Worm (Caenorhabditis elegans) whole organism, L3 larva: Measurements from ENCODE around the gene F43H9.4.

Experiments
- R02D3.7 ChIP-seq: fragments of 150-350 bp; optimal IDR thresholded peaks from 2 replicates; lab custom pipeline; 2014; ENCODE audit warnings: missing biosample characterization, missing genetic modification characterization
- aly-2 ChIP-seq: fragments of 150-350 bp; optimal IDR thresholded peaks from 2 replicates; lab custom pipeline; 2014; ENCODE audit warnings: missing biosample characterization, missing genetic modification characterization
- ama-1 ChIP-seq: fragments of 150-350 bp; optimal IDR thresholded peaks from 2 replicates; lab custom pipeline; 2018
- ceh-28 ChIP-seq: fragments of 150-350 bp; optimal IDR thresholded peaks from 2 replicates; lab custom pipeline; 2014; ENCODE audit warnings: missing biosample characterization, missing genetic modification reagents, missing genetic modification characterization
- ceh-82 ChIP-seq: fragments of 150-350 bp; optimal IDR thresholded peaks from 2 replicates; lab custom pipeline; 2014; ENCODE audit warnings: missing biosample characterization, missing genetic modification characterization
- egl-27 ChIP-seq: sonication (generic microtip); optimal IDR thresholded peaks from 4 replicates; lab custom pipeline; 2017; ENCODE audit warnings: missing biosample characterization, missing genetic modification reagents, missing genetic modification characterization
- egl-5 ChIP-seq: fragments of 150-350 bp; optimal IDR thresholded peaks from 2 replicates; lab custom pipeline; 2017; ENCODE audit warnings: missing biosample characterization, missing genetic modification reagents, missing genetic modification characterization, inconsistent platforms
- elt-2 ChIP-seq: sonication (generic microtip); optimal IDR thresholded peaks from 2 replicates; lab custom pipeline; 2016; ENCODE audit warnings: missing genetic modification reagents, mild to moderate bottlenecking, missing genetic modification characterization, missing compliant biosample characterization
- fos-1 ChIP-seq: fragments of 150-350 bp; optimal IDR thresholded peaks from 2 replicates; lab custom pipeline; 2014; ENCODE audit warnings: missing biosample characterization, missing genetic modification characterization
- hmg-11 ChIP-seq: sonication (generic microtip); optimal IDR thresholded peaks from 2 replicates; lab custom pipeline; 2016; ENCODE audit warnings: missing genetic modification characterization, missing compliant biosample characterization
- lin-15B ChIP-seq: fragments of 150-350 bp; optimal IDR thresholded peaks from 2 replicates; lab custom pipeline; 2014; ENCODE audit warnings: missing biosample characterization, missing genetic modification characterization
- lin-39 ChIP-seq: fragments of 150-350 bp; optimal IDR thresholded peaks from 2 replicates; lab custom pipeline; 2018; ENCODE audit warnings: missing biosample characterization, missing genetic modification reagents, missing genetic modification characterization
- lsy-12 ChIP-seq: sonication (generic microtip); optimal IDR thresholded peaks from 2 replicates; lab custom pipeline; 2016; ENCODE audit warnings: mild to moderate bottlenecking, missing genetic modification characterization, missing compliant biosample characterization
- mdl-1 ChIP-seq: fragments of 150-350 bp; optimal IDR thresholded peaks from 2 replicates; lab custom pipeline; 2014; ENCODE audit warnings: missing biosample characterization, missing genetic modification characterization
- nfya-1 ChIP-seq: sonication (generic microtip); optimal IDR thresholded peaks from 2 replicates; lab custom pipeline; 2017; ENCODE audit warnings: missing genetic modification characterization, mild to moderate bottlenecking, missing compliant biosample characterization, antibody characterized with exemption, moderate library complexity; ENCODE audit not compliant: insufficient read depth
- nhr-11 ChIP-seq: fragments of 150-350 bp; optimal IDR thresholded peaks from 2 replicates; lab custom pipeline; 2014; ENCODE audit warnings: missing biosample characterization, missing genetic modification characterization
- nhr-237 ChIP-seq: fragments of 150-350 bp; optimal IDR thresholded peaks from 2 replicates; lab custom pipeline; 2014; ENCODE audit warnings: missing biosample characterization, missing genetic modification characterization
- nhr-28 ChIP-seq: fragments of 150-350 bp; optimal IDR thresholded peaks from 2 replicates; lab custom pipeline; 2014; ENCODE audit warnings: missing biosample characterization, missing genetic modification characterization
- nhr-76 ChIP-seq: fragments of 150-350 bp; sonication (generic microtip); optimal IDR thresholded peaks from 5 replicates; lab custom pipeline; 2014; ENCODE audit warnings: missing biosample characterization, missing genetic modification characterization
- pha-4 ChIP-seq: fragments of 150-350 bp; optimal IDR thresholded peaks from 2 replicates; lab custom pipeline; 2014; ENCODE audit warnings: missing biosample characterization, missing genetic modification reagents, missing genetic modification characterization
- pqm-1 ChIP-seq: fragments of 150-350 bp; optimal IDR thresholded peaks from 2 replicates; lab custom pipeline; 2017; ENCODE audit warnings: missing biosample characterization, missing genetic modification characterization, inconsistent platforms
- skn-1 ChIP-seq: fragments of 150-350 bp; optimal IDR thresholded peaks from 2 replicates; lab custom pipeline; 2014; ENCODE audit warnings: missing biosample characterization, missing genetic modification characterization
- snpc-4 ChIP-seq: fragments of 150-350 bp; optimal IDR thresholded peaks from 2 replicates; lab custom pipeline; 2014; ENCODE audit warnings: missing biosample characterization, missing genetic modification characterization
- tbx-2 ChIP-seq: sonication (generic microtip); optimal IDR thresholded peaks from 2 replicates; lab custom pipeline; 2016; ENCODE audit warnings: mild to moderate bottlenecking, missing genetic modification characterization, missing compliant biosample characterization
- unc-62 ChIP-seq: fragments of 150-350 bp; sonication (generic microtip); optimal IDR thresholded peaks from 4 replicates; lab custom pipeline; 2014; ENCODE audit warnings: missing biosample characterization, missing genetic modification reagents, missing genetic modification characterization
- ztf-11 ChIP-seq: fragments of 150-350 bp; optimal IDR thresholded peaks from 2 replicates; lab custom pipeline; 2014; ENCODE audit warnings: missing biosample characterization, missing genetic modification characterization
- ztf-4 ChIP-seq: fragments of 150-350 bp; optimal IDR thresholded peaks from 2 replicates; lab custom pipeline; 2014; ENCODE audit warnings: missing biosample characterization, missing genetic modification characterization

F43H9.4 gene

DNA sequence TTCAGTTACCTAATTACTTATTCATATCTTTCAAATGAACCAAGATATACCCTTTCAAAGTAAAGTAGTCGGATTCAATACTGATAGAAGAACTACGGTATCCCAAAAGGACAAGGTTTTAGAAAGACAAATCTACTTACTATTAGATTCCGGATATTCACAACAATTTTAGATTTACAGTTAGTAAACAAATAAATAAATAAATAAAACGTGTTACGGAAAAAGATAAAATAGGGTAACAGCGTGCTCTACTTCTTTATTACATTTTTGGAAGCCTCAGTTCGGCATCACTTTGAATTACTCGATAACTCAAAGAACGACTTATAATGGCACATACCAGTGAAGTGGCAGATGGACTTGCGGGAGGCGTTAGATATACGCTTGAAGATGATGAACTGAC lies 21.5 kb upstream of the F43H9.4 start, which contains the start of gene Y97E10AR.8:
TSS of gene Y97E10AR.8 (plus strand) at position 301 of the 400 bp plus-strand sequence.
- TF ChIP-seq egl-5 (no peak), nhr-11 (tag; lab: Kevin White, UChicago) (no peak), R02D3.7 (tag; lab: Kevin White, UChicago) (no peak)

DNA sequence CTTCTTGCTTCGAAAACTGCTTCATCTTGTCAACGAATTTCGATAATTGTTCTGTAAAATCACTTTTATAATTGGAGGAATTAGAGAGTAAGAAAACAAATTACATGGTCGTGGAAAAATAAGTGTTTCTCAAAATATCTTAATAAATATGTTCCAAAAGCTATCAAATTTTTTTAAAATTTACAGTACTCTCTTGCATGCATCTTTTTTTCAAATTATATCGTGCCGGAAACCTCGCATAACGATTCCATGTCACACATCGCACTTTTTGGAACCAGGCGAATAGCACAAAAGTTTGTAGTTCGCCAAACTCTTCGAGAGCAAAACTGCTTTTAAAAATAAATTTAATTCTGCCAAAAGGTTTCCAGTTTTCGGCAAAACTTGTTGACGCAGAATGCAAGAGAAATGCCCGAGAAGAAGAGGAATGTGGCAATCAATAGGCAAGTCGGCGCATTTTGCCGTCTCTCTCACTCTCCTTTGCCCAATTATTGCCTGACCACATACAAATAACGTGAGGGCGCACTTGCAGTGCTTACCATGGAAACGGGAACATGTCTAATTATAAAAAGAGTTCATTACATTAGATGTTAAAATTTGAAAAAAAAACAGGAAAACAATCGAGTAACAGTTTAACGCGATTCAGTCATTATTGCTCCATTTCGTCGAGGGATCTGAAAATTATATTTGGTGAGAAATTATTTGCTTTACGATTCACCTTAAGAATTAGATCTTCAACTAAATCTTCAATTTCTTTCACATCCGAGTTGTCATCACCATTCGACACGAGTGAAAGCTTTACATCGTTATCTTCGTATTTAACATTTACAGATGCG lies 18.8 kb upstream of the F43H9.4 start, which contains the start of gene Y97E10AR.3:
TSS of gene Y97E10AR.3 (minus strand) at position 51 of the 833 bp plus-strand sequence.
- TF ChIP-seq mdl-1 (tag; lab: Kevin White, UChicago) (no peak), nfya-1 (peak; percentile 55)

DNA sequence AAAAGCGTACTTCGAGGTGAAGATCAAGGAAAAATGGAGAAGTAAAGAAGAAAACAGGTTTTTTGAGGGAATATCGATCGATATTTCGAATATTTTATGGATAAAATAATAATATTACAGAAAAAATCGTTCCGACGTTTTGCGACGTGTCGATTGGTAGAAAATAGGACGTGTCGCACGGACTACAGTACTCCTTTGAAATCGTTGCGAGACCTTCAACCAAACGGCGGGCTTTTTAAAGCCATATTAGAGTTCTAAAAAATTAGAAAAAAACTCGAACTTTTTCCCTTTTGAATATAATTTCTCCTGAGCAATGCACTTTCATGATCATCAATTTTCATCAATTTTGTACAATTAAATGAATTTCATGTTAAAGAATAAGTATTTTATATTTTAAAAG lies 16.4 kb upstream of the F43H9.4 start, which contains the start of gene Y97E10AR.4:
TSS of gene Y97E10AR.4 (minus strand) at position 131 of the 400 bp plus-strand sequence.
- TF ChIP-seq egl-27: no peak
- TF ChIP-seq nhr-76 (tag; lab: Kevin White, UChicago): no peak
- no peak for TF ChIP-seq nhr-237
- no peak for TF ChIP-seq fos-1 (tag; lab: Kevin White, UChicago)
- no peak for TF ChIP-seq aly-2 (tag; lab: Kevin White, UChicago)
- TF ChIP-seq snpc-4 (tag; lab: Kevin White, UChicago): no peak
- TF ChIP-seq pqm-1 (tag; lab: Kevin White, UChicago): no peak
- TF ChIP-seq skn-1 (tag; lab: Kevin White, UChicago): no peak
- TF ChIP-seq tbx-2 (tag; lab: Kevin White, UChicago): no peak
- TF ChIP-seq nhr-28 (tag; lab: Kevin White, UChicago): no peak
- no peak for TF ChIP-seq unc-62 (GFP tag; lab: Kevin White, UChicago)
- no peak for TF ChIP-seq R02D3.7 (tag; lab: Kevin White, UChicago)
- TF ChIP-seq, all 47 proteins: peak for 0

DNA sequence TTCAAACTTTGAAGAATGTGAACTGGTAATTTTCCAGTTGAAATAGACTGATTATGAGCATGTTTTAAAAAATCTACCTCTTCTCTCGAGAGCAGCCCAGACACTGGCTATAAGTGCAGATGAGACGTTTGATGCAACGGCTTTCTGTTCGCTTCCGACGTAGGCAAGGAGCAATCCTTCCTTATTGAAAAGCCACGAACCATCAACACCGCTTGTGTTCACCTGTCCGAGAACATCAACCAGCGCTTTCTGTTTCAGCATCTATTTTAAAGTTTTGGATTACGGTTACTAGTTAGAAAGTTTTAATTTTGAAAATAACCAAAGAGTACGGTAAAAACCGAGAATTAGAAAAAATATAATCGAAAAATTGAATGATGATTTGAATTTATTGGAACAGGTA lies 15.7 kb upstream of the F43H9.4 start, which contains the start of gene lmtr-2:
TSS of gene lmtr-2 (minus strand) at position 261 of the 400 bp plus-strand sequence.
- TF ChIP-seq ztf-11 (tag; lab: Kevin White, UChicago) (no peak), hmg-11 (tag; lab: Kevin White, UChicago) (no peak), unc-62 (GFP tag; lab: Kevin White, UChicago) (no peak), ztf-4 (no peak), ceh-82 (tag; lab: Kevin White, UChicago) (no peak)

DNA sequence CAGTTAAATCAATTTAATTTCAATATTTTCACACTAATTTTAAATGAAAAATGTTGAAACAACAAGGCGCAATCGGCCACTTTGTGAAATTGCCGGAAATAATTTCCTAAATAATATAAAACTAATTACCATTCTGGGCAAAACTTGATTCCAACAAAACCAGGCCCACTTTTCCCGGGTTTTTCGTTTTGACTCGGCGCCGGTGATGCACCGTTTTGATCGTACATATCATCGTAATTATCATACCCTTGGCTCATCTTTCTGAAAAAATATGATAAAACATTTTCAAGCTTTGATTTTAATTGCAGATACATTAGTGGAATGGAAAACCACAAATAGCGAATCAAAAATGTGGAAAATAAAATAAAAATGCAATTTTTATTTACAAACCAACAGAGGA lies 14.5 kb upstream of the F43H9.4 start, which contains the start of gene rpb-9:
TSS of gene rpb-9 (minus strand) at position 314 of the 400 bp plus-strand sequence.
- TF ChIP-seq ama-1 (lab: Kevin White, UChicago) (peak; percentile 26), pha-4 (peak; percentile 14), ceh-28 (no peak)

DNA sequence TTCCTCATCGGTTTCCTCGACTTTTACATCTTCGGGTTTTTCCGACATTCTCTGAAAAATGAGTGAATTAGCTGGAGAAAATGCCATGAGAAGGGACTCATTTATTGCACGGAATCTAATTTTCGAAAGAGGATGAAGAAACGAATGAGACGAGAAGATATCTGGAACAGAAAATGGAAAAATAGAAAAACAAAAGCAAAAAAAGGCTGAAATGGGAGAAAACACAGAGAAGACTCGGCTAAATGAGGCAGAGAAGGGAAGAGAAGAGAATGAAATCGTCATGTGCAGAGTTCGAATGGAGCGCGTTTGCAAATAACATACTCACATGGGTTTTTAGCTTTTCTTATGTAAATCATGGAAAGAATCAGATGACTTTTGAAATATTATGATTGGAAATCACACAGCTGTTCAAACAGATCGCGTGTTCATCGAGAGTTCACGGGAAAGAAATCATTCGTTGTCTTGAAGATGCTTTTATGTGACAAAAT lies 12.6 kb upstream of the F43H9.4 start, which contains the start of gene Y97E10AR.6:
TSS of gene Y97E10AR.6 (minus strand) at position 51 of the 488 bp plus-strand sequence.
- TF ChIP-seq lin-15B (tag; lab: Kevin White, UChicago) (peak; percentile 66), ama-1 (lab: Kevin White, UChicago) (peak; percentile 7), egl-5 (peak; percentile 30), nfya-1 (peak; percentile 42), snpc-4 (tag; lab: Kevin White, UChicago) (peak; percentile 61), lsy-12 (tag; lab: Kevin White, UChicago) (no peak), pha-4 (peak; percentile 47), elt-2 (tag; lab: Kevin White, UChicago) (peak; percentile 9), unc-62 (GFP tag; lab: Kevin White, UChicago) (no peak), lin-39 (tag; lab: Kevin White, UChicago) (no peak), pqm-1 (tag; lab: Kevin White, UChicago) (no peak)

DNA sequence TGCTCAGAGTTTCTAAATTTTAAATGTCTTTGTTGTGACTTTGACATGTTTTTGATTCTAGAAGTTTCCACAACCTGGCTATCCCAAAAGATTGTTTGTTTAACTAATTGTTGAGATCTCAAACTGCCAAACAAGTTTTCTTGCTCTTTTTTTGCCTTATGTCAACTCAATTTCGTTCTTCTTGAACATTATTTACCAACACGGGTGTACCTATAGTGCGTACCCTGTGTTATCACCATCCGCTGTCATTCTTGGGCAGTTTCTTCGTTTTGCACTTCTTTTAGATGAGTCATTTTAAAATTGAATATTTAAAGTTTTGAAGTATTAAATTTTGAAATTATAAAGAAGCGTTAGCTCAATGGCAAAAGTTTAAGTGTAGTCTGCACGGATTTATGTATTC lies 9.6 kb upstream of the F43H9.4 start, which contains the start of gene sptl-2:
TSS of gene sptl-2 (plus strand) at position 280 of the 400 bp plus-strand sequence.
- TF ChIP-seq pqm-1 (tag; lab: Kevin White, UChicago) (no peak), aly-2 (tag; lab: Kevin White, UChicago) (no peak), elt-2 (tag; lab: Kevin White, UChicago) (peak; percentile 29), pha-4 (peak; percentile 67), egl-5 (no peak)
